Fruit fly (Drosophila melanogaster) whole organism, embryonic: ENCODE data around the gene Top3beta.

Experiments used
- Aef1 ChIP-seq: fragments of 200-800 bp; sonication (Bioruptor generic); IDR thresholded peaks from 3 replicates; pipeline ENCODE4 v1.3.6; 2022; ENCODE audit warnings: missing biosample characterization, missing genetic modification characterization
- Atf3 ChIP-seq: fragments of 200-800 bp; sonication (Bioruptor generic); optimal IDR thresholded peaks from 3 replicates; lab custom pipeline; 2016; ENCODE audit warnings: missing biosample characterization, missing genetic modification characterization
- CG10431 ChIP-seq: fragments of 200-800 bp; sonication (Bioruptor generic); optimal IDR thresholded peaks from 3 replicates; lab custom pipeline; 2018; ENCODE audit warnings: missing biosample characterization, mild to moderate bottlenecking, missing genetic modification characterization
- CG10979 ChIP-seq: fragments of 200-800 bp; sonication (Bioruptor generic); optimal IDR thresholded peaks from 2 replicates; lab custom pipeline; 2018; ENCODE audit warnings: missing biosample characterization, mild to moderate bottlenecking, missing genetic modification characterization, moderate library complexity
- CG11504 ChIP-seq: fragments of 200-800 bp; sonication (Bioruptor generic); optimal IDR thresholded peaks from 3 replicates; lab custom pipeline; 2019; ENCODE audit warnings: missing biosample characterization, mild to moderate bottlenecking, missing genetic modification characterization, moderate library complexity
- CG11723 ChIP-seq: fragments of 200-800 bp; sonication (Bioruptor generic); optimal IDR thresholded peaks from 2 replicates; lab custom pipeline; 2017; ENCODE audit warnings: missing biosample characterization, mild to moderate bottlenecking, missing genetic modification characterization
- CG13424 ChIP-seq: fragments of 200-800 bp; sonication (Bioruptor generic); optimal IDR thresholded peaks from 2 replicates; lab custom pipeline; 2019; ENCODE audit warnings: missing biosample characterization, mild to moderate bottlenecking, missing genetic modification characterization, moderate library complexity
- CG15269 ChIP-seq: fragments of 200-800 bp; sonication (Bioruptor generic); optimal IDR thresholded peaks from 2 replicates; lab custom pipeline; 2018; ENCODE audit warnings: missing biosample characterization, mild to moderate bottlenecking, missing genetic modification characterization, moderate library complexity
- CG15601 ChIP-seq: fragments of 200-800 bp; sonication (Bioruptor generic); optimal IDR thresholded peaks from 3 replicates; lab custom pipeline; 2019; ENCODE audit warnings: missing biosample characterization, mild to moderate bottlenecking, missing genetic modification characterization, moderate library complexity
- CG2120 ChIP-seq: fragments of 200-800 bp; sonication (Bioruptor generic); optimal IDR thresholded peaks from 3 replicates; lab custom pipeline; 2016; ENCODE audit warnings: missing biosample characterization, missing genetic modification characterization
- CG2712 ChIP-seq: fragments of 200-800 bp; optimal IDR thresholded peaks from 3 replicates; lab custom pipeline; 2019; ENCODE audit warnings: missing biosample characterization, mild to moderate bottlenecking, missing genetic modification characterization, moderate library complexity
- CG30403 ChIP-seq: fragments of 200-800 bp; sonication (Bioruptor generic); optimal IDR thresholded peaks from 3 replicates; lab custom pipeline; 2016; ENCODE audit warnings: missing biosample characterization, missing genetic modification characterization
- CG6791 ChIP-seq: fragments of 200-800 bp; sonication (Bioruptor generic); IDR thresholded peaks from 3 replicates; pipeline ENCODE4 v1.3.6; 2022; ENCODE audit warnings: missing biosample characterization, missing genetic modification characterization; ENCODE audit not compliant: partially characterized antibody
- CG7987 ChIP-seq: fragments of 200-800 bp; sonication (Bioruptor generic); optimal IDR thresholded peaks from 2 replicates; lab custom pipeline; 2018; ENCODE audit warnings: missing biosample characterization, mild to moderate bottlenecking, missing genetic modification characterization, moderate library complexity
- CG9437 ChIP-seq: fragments of 200-800 bp; sonication (Bioruptor generic); optimal IDR thresholded peaks from 2 replicates; lab custom pipeline; 2018; ENCODE audit warnings: missing biosample characterization, mild to moderate bottlenecking, missing genetic modification characterization
- CG9932 ChIP-seq: fragments of 200-800 bp; sonication (Bioruptor generic); IDR thresholded peaks from 2 replicates; pipeline ENCODE4 v1.3.6; 2022; ENCODE audit warnings: missing biosample characterization, missing genetic modification characterization
- Dip2 ChIP-seq: fragments of 200-800 bp; sonication (Bioruptor generic); IDR thresholded peaks from 2 replicates; pipeline ENCODE4 v1.3.6; 2022; ENCODE audit warnings: missing biosample characterization, missing genetic modification characterization
- Dll ChIP-seq: fragments of 200-800 bp; sonication (Bioruptor generic); IDR thresholded peaks from 4 replicates; pipeline ENCODE4 v1.3.6; 2022; ENCODE audit warnings: missing biosample characterization, missing genetic modification characterization; ENCODE audit not compliant: partially characterized antibody
- Dref ChIP-seq: fragments of 200-800 bp; sonication (Bioruptor generic); IDR thresholded peaks from 2 replicates; pipeline ENCODE4 v1.3.6; 2022; ENCODE audit warnings: missing biosample characterization, missing genetic modification characterization
- Hand ChIP-seq: fragments of 200-800 bp; sonication (Bioruptor generic); optimal IDR thresholded peaks from 2 replicates; lab custom pipeline; 2017; ENCODE audit warnings: mild to moderate bottlenecking, missing biosample characterization, missing genetic modification reagents, missing genetic modification characterization
- Hsf ChIP-seq: fragments of 200-800 bp; sonication (Bioruptor generic); optimal IDR thresholded peaks from 3 replicates; lab custom pipeline; 2016; ENCODE audit warnings: missing biosample characterization, missing genetic modification characterization
- NFAT ChIP-seq: fragments of 200-800 bp; sonication (Bioruptor generic); IDR thresholded peaks from 2 replicates; pipeline ENCODE4 v1.3.6; 2022; ENCODE audit warnings: missing biosample characterization, missing genetic modification characterization
- Oaz ChIP-seq: fragments of 200-800 bp; sonication (Bioruptor generic); IDR thresholded peaks from 2 replicates; pipeline ENCODE4 v1.3.6; 2022; ENCODE audit warnings: missing biosample characterization, missing genetic modification characterization
- Optix ChIP-seq: fragments of 200-800 bp; sonication (Bioruptor generic); IDR thresholded peaks from 3 replicates; pipeline ENCODE4 v1.3.6; 2022; ENCODE audit warnings: missing biosample characterization, missing genetic modification characterization
- Pdp1 ChIP-seq, 2 experiments: fragments of 200-800 bp; sonication (Bioruptor generic); optimal IDR thresholded peaks; 3 replicates each; lab custom pipeline; 2016; ENCODE audit warnings: missing biosample characterization in 2 of 2, missing genetic modification characterization in 2 of 2, mild to moderate bottlenecking in 1 of 2, moderate library complexity in 1 of 2
- Ravus ChIP-seq: fragments of 200-800 bp; sonication (Bioruptor generic); IDR thresholded peaks from 2 replicates; pipeline ENCODE4 v1.3.6; 2022; ENCODE audit warnings: missing biosample characterization, missing genetic modification characterization
- Side ChIP-seq: fragments of 200-800 bp; sonication (Bioruptor generic); optimal IDR thresholded peaks from 2 replicates; lab custom pipeline; 2016; ENCODE audit warnings: missing biosample characterization, missing genetic modification characterization
- Spps ChIP-seq: fragments of 200-800 bp; sonication (Bioruptor generic); optimal IDR thresholded peaks from 2 replicates; lab custom pipeline; 2018; ENCODE audit warnings: missing biosample characterization, mild to moderate bottlenecking, missing genetic modification characterization
- Stat92E ChIP-seq, 3 experiments: fragments of >200 bp in 2 of 3; fragments of 200-800 bp in 1 of 3; sonication (Bioruptor generic) in 1 of 3; optimal IDR thresholded peaks; 2 replicates each; lab custom pipeline; 2017 to 2019; ENCODE audit warnings: missing biosample characterization in 3 of 3, missing genetic modification characterization in 3 of 3, mild to moderate bottlenecking in 1 of 3, moderate library complexity in 1 of 3
- al ChIP-seq: fragments of 200-800 bp; sonication (Bioruptor generic); IDR thresholded peaks from 2 replicates; pipeline ENCODE4 v1.3.6; 2022; ENCODE audit warnings: missing biosample characterization, missing genetic modification characterization
- ato ChIP-seq: fragments of 200-800 bp; sonication (Bioruptor generic); IDR thresholded peaks from 2 replicates; pipeline ENCODE4 v1.3.6; 2022; ENCODE audit warnings: missing biosample characterization, missing genetic modification characterization; ENCODE audit not compliant: partially characterized antibody
- bigmax ChIP-seq: fragments of 200-800 bp; sonication (Bioruptor generic); optimal IDR thresholded peaks from 2 replicates; lab custom pipeline; 2018; ENCODE audit warnings: missing biosample characterization, mild to moderate bottlenecking, missing genetic modification characterization
- cato ChIP-seq: fragments of 200-800 bp; sonication (Bioruptor generic); optimal IDR thresholded peaks from 2 replicates; lab custom pipeline; 2016; ENCODE audit warnings: missing biosample characterization, missing genetic modification characterization, borderline replicate concordance
- insv ChIP-seq, 2 experiments: fragments of 200-800 bp; sonication (Bioruptor generic); optimal IDR thresholded peaks; 3 replicates each; lab custom pipeline; 2016 to 2018; ENCODE audit warnings: missing biosample characterization in 2 of 2, missing genetic modification characterization in 2 of 2
- klu ChIP-seq: fragments of 200-800 bp; sonication (Bioruptor generic); IDR thresholded peaks from 2 replicates; pipeline ENCODE4 v1.3.6; 2022; ENCODE audit warnings: missing biosample characterization, missing genetic modification characterization
- lilli ChIP-seq: fragments of 200-800 bp; sonication (Bioruptor generic); optimal IDR thresholded peaks from 3 replicates; lab custom pipeline; 2016; ENCODE audit warnings: missing biosample characterization, missing genetic modification characterization
- lola ChIP-seq, 3 experiments: fragments of >200 bp in 2 of 3; fragments of 200-800 bp in 1 of 3; sonication (Bioruptor generic) in 1 of 3; optimal IDR thresholded peaks; 2 replicates each; lab custom pipeline; 2017 to 2019; ENCODE audit warnings: missing biosample characterization in 3 of 3, missing genetic modification characterization in 3 of 3, mild to moderate bottlenecking in 1 of 3, moderate library complexity in 1 of 3
- mld ChIP-seq: fragments of 200-800 bp; sonication (Bioruptor generic); IDR thresholded peaks from 3 replicates; pipeline ENCODE4 v1.3.6; 2022; ENCODE audit warnings: missing biosample characterization, missing genetic modification characterization; ENCODE audit not compliant: partially characterized antibody
- org-1 ChIP-seq: fragments of 200-800 bp; sonication (Bioruptor generic); optimal IDR thresholded peaks from 2 replicates; lab custom pipeline; 2017; ENCODE audit warnings: missing biosample characterization, missing genetic modification characterization
- psq ChIP-seq: fragments of 200-800 bp; sonication (Bioruptor generic); optimal IDR thresholded peaks from 2 replicates; lab custom pipeline; 2017; ENCODE audit warnings: missing biosample characterization, missing genetic modification characterization
- pzg ChIP-seq: fragments of 200-800 bp; sonication (Bioruptor generic); optimal IDR thresholded peaks from 3 replicates; lab custom pipeline; 2018; ENCODE audit warnings: missing biosample characterization, mild to moderate bottlenecking, missing genetic modification characterization, moderate library complexity
- salm ChIP-seq: fragments of 200-800 bp; sonication (Bioruptor generic); optimal IDR thresholded peaks from 2 replicates; lab custom pipeline; 2018; ENCODE audit warnings: missing biosample characterization, mild to moderate bottlenecking, missing genetic modification characterization
- scrt ChIP-seq: fragments of 200-800 bp; sonication (Bioruptor generic); optimal IDR thresholded peaks from 2 replicates; lab custom pipeline; 2018; ENCODE audit warnings: missing biosample characterization, mild to moderate bottlenecking, missing genetic modification characterization, moderate library complexity
- sd ChIP-seq: fragments of 200-800 bp; sonication (Bioruptor generic); optimal IDR thresholded peaks from 3 replicates; lab custom pipeline; 2018; ENCODE audit warnings: missing biosample characterization, mild to moderate bottlenecking, missing genetic modification characterization, moderate library complexity
- shn ChIP-seq: fragments of 200-800 bp; sonication (Bioruptor generic); optimal IDR thresholded peaks from 3 replicates; lab custom pipeline; 2016; ENCODE audit warnings: missing biosample characterization, missing genetic modification characterization
- sqz ChIP-seq: fragments of 200-800 bp; sonication (Bioruptor generic); optimal IDR thresholded peaks from 3 replicates; lab custom pipeline; 2018; ENCODE audit warnings: missing biosample characterization, mild to moderate bottlenecking, missing genetic modification characterization
- stc ChIP-seq: fragments of 200-800 bp; sonication (Bioruptor generic); IDR thresholded peaks from 2 replicates; pipeline ENCODE4 v1.3.6; 2022; ENCODE audit warnings: missing biosample characterization, missing genetic modification characterization
- tio ChIP-seq: fragments of 200-800 bp; sonication (Bioruptor generic); optimal IDR thresholded peaks from 2 replicates; lab custom pipeline; 2017; ENCODE audit warnings: missing biosample characterization, missing genetic modification characterization, inconsistent platforms
- zfh2 ChIP-seq: fragments of 200-800 bp; sonication (Bioruptor generic); optimal IDR thresholded peaks from 2 replicates; lab custom pipeline; 2016; ENCODE audit warnings: missing biosample characterization, missing genetic modification characterization

Top3beta gene

dm6 chrX:6316858-6317474 is 29.2 kb upstream of the Top3beta start (continued):
- peak; percentile 5 for TF ChIP-seq pzg (GFP tag; lab: Kevin White, UChicago)
- no peak for TF ChIP-seq CG10979
- no peak for TF ChIP-seq Atf3 (GFP tag; lab: Kevin White, UChicago)
- peak; percentile 57 for TF ChIP-seq lilli
- TF ChIP-seq CG15269 (tag; lab: Kevin White, UChicago) = peak; percentile 78
- peak; percentile 73 for TF ChIP-seq CG11504 (tag; lab: Kevin White, UChicago)
- TF ChIP-seq CG6791 (GFP tag; lab: Robert Waterston, UW) = no peak
- peak; percentile 62 for TF ChIP-seq Aef1
- TF ChIP-seq insv (GFP tag; optimal IDR thresholded peaks at IDR 0.05; lab: Kevin White, UChicago) = no peak
- no peak for TF ChIP-seq Side
- TF ChIP-seq CG2712 (tag; lab: Kevin White, UChicago) = no peak
- peak; percentile 66 for TF ChIP-seq CG13424 (tag; lab: Kevin White, UChicago)
- no peak for TF ChIP-seq CG10431 (GFP tag; lab: Kevin White, UChicago)
- no peak for TF ChIP-seq psq (GFP tag; lab: Kevin White, UChicago)
- peak; percentile 3; the same call in 1 of the 2 replicates for TF ChIP-seq Ravus (GFP tag; lab: Robert Waterston, UW)
- no peak for TF ChIP-seq salm (tag; lab: Kevin White, UChicago)
- TF ChIP-seq Dref (GFP tag; lab: Robert Waterston, UW) = no peak
- no peak for TF ChIP-seq CG11723 (GFP tag; lab: Kevin White, UChicago)
- peak; percentile 69 for TF ChIP-seq CG9932 (GFP tag; lab: Robert Waterston, UW)
- peak; percentile 79 for TF ChIP-seq Hand (GFP tag; lab: Kevin White, UChicago)
- peak; percentile 83 for TF ChIP-seq CG2120 (GFP tag; lab: Kevin White, UChicago)
- no peak for TF ChIP-seq bigmax (GFP tag; lab: Kevin White, UChicago)
- TF ChIP-seq lola (GFP tag; optimal IDR thresholded peaks at IDR 0.05; lab: Kevin White, UChicago) = no peak
- peak; percentile 64 for TF ChIP-seq CG30403 (GFP tag; lab: Kevin White, UChicago)
- no peak for TF ChIP-seq tio (GFP tag; lab: Kevin White, UChicago)
- TF ChIP-seq sqz (GFP tag; lab: Kevin White, UChicago) = no peak
- TF ChIP-seq ato (GFP tag; lab: Robert Waterston, UW) = no peak
- TF ChIP-seq Dll = no peak
- no peak for TF ChIP-seq shn (GFP tag; lab: Kevin White, UChicago)
- peak; percentile 62; the same call in 2 of the 3 replicates for TF ChIP-seq Optix (GFP tag; lab: Robert Waterston, UW)
- peak in 1 of 2 experiments; percentile 25 for TF ChIP-seq Pdp1 (GFP tag; optimal IDR thresholded peaks at IDR 0.05; lab: Kevin White, UChicago)
- no peak for TF ChIP-seq sd (tag; lab: Kevin White, UChicago)
- TF ChIP-seq Dip2 (GFP tag; lab: Robert Waterston, UW) = no peak
- peak; percentile 68 for TF ChIP-seq stc
- no peak for TF ChIP-seq cato (GFP tag; lab: Kevin White, UChicago)
- peak; percentile 26 for TF ChIP-seq zfh2 (GFP tag; lab: Kevin White, UChicago)
- TF ChIP-seq mld = no peak
- TF ChIP-seq al (GFP tag; lab: Robert Waterston, UW) = peak; percentile 48; the same call in 1 of the 2 replicates
- peak; percentile 38 for TF ChIP-seq CG9437 (GFP tag; lab: Kevin White, UChicago)
- peak; percentile 48 for TF ChIP-seq scrt (GFP tag; lab: Kevin White, UChicago)
- peak; percentile 58; the same call in 1 of the 2 replicates for TF ChIP-seq Oaz
- peak; percentile 73 for TF ChIP-seq org-1
- TF ChIP-seq Hsf (GFP tag; lab: Kevin White, UChicago) = peak; percentile 60
- 0 out of 2 replicates have a peak, but pooled peaks have one; percentile 30 for TF ChIP-seq klu (GFP tag; lab: Robert Waterston, UW)
- TF ChIP-seq Spps (tag; lab: Kevin White, UChicago) = no peak
- no peak for TF ChIP-seq CG15601
- no peak for TF ChIP-seq Stat92E (GFP tag; optimal IDR thresholded peaks at IDR 0.05; lab: Kevin White, UChicago)
- no peak for TF ChIP-seq CG7987 (GFP tag; lab: Kevin White, UChicago)
- TF ChIP-seq NFAT (GFP tag; lab: Robert Waterston, UW) = peak; percentile 66; the same call in 1 of the 2 replicates
